Worm (Caenorhabditis elegans): ENCODE results near the gene CD4.1.

CD4.1 gene

ce11 chrV:5571691-5572090 is 34.7 kb upstream of the CD4.1 start:
- peak; percentile 37 for TF ChIP-seq unc-42 (tag; optimal IDR thresholded peaks at IDR 0.05)
- TF ChIP-seq hlh-8 (tag; optimal IDR thresholded peaks at IDR 0.05) = no peak
- no peak for TF ChIP-seq lim-6 (tag; optimal IDR thresholded peaks at IDR 0.05)

- TF ChIP-seq che-1 (tag; optimal IDR thresholded peaks at IDR 0.05) = no peak
- no peak for TF ChIP-seq hlh-8 (tag; optimal IDR thresholded peaks at IDR 0.05)
- no peak for TF ChIP-seq fkh-10 (GFP tag; optimal IDR thresholded peaks at IDR 0.05)
- TF ChIP-seq gmeb-2 (tag; optimal IDR thresholded peaks at IDR 0.05) = peak; percentile 20
- no peak for TF ChIP-seq rnt-1 (tag; optimal IDR thresholded peaks at IDR 0.05)
- TF ChIP-seq dve-1 (tag; optimal IDR thresholded peaks at IDR 0.05) = peak; percentile 77
These were observed 30.3 kb upstream of the CD4.1 start for ce11 chrV:5576008-5576407.

- TF ChIP-seq pat-9 (tag; optimal IDR thresholded peaks at IDR 0.05) = no peak
- no peak for TF ChIP-seq gmeb-2 (tag; optimal IDR thresholded peaks at IDR 0.05)
- no peak for TF ChIP-seq dve-1 (tag; optimal IDR thresholded peaks at IDR 0.05)
- TF ChIP-seq ceh-6 (GFP tag; optimal IDR thresholded peaks at IDR 0.05) = no peak
- TF ChIP-seq unc-42 (tag; optimal IDR thresholded peaks at IDR 0.05) = no peak
- TF ChIP-seq sox-2 (GFP tag; IDR thresholded peaks at IDR 0.05) = no peak
- no peak for TF ChIP-seq hlh-30 (tag; optimal IDR thresholded peaks at IDR 0.05; ENCODE audit: insufficient read depth)
- TF ChIP-seq ref-2 (tag; optimal IDR thresholded peaks at IDR 0.05) = no peak
- TF ChIP-seq pag-3 (tag; optimal IDR thresholded peaks at IDR 0.05; ENCODE audit: borderline replicate concordance) = no peak
- TF ChIP-seq dmd-4 (tag; optimal IDR thresholded peaks at IDR 0.05; ENCODE audit: borderline replicate concordance) = no peak
- no peak for TF ChIP-seq lim-6 (tag; optimal IDR thresholded peaks at IDR 0.05)
- TF ChIP-seq C38D4.7 (GFP tag; optimal IDR thresholded peaks at IDR 0.05) = no peak
- no peak for TF ChIP-seq zip-5 (tag; optimal IDR thresholded peaks at IDR 0.05)
- TF ChIP-seq sox-4 (tag; optimal IDR thresholded peaks at IDR 0.05) = no peak
- no peak for TF ChIP-seq elt-2 (tag; optimal IDR thresholded peaks at IDR 0.05)
- TF ChIP-seq pqm-1 (tag; optimal IDR thresholded peaks at IDR 0.05) = no peak
- TF ChIP-seq ceh-14 (tag; optimal IDR thresholded peaks at IDR 0.05) = no peak
- no peak for TF ChIP-seq ceh-9 (tag; optimal IDR thresholded peaks at IDR 0.05)
- TF ChIP-seq ceh-34 (tag; optimal IDR thresholded peaks at IDR 0.05) = no peak
These were observed 26.7 kb upstream of the CD4.1 start for ce11 chrV:5579666-5580065.

- TF ChIP-seq ceh-31 (tag; optimal IDR thresholded peaks at IDR 0.05) (peak; percentile 74), pax-1 (tag; optimal IDR thresholded peaks at IDR 0.05) (peak; percentile 21), tbx-2 (tag; optimal IDR thresholded peaks at IDR 0.05) (peak; percentile 31), fkh-10 (GFP tag; optimal IDR thresholded peaks at IDR 0.05) (no peak), ref-2 (tag; optimal IDR thresholded peaks at IDR 0.05) (peak; percentile 6), unc-55 (GFP tag; optimal IDR thresholded peaks at IDR 0.05) (peak; percentile 38), nfya-1 (tag; optimal IDR thresholded peaks at IDR 0.05) (peak; percentile 87), unc-42 (tag; optimal IDR thresholded peaks at IDR 0.05) (peak; percentile 30), elt-2 (tag; optimal IDR thresholded peaks at IDR 0.05) (no peak), ceh-48 (tag; optimal IDR thresholded peaks at IDR 0.05) (peak; percentile 80), T23F11.4 (GFP tag; optimal IDR thresholded peaks at IDR 0.05) (no peak), K09A11.1 (tag; optimal IDR thresholded peaks at IDR 0.05; ENCODE audit: insufficient read depth) (peak; percentile 69), sox-2 (GFP tag; IDR thresholded peaks at IDR 0.05) (peak; percentile 40; the same call in 1 of the 2 replicates), pqm-1 (tag; optimal IDR thresholded peaks at IDR 0.05) (no peak), ztf-16 (tag; optimal IDR thresholded peaks at IDR 0.05) (no peak), ceh-2 (tag; optimal IDR thresholded peaks at IDR 0.05) (peak; percentile 46), ceh-22 (tag; optimal IDR thresholded peaks at IDR 0.05) (no peak)
These were observed 25.8 kb upstream of the CD4.1 start for ce11 chrV:5580517-5580916.

ce11 chrV:5581312-5581711 is 25.0 kb upstream of the CD4.1 start, which contains the start of gene klc-2:
klc-2 (minus strand) TSS chrV:5581412.
- TF ChIP-seq K02D7.2 (tag; optimal IDR thresholded peaks at IDR 0.05) (no peak), sdc-2 (tag; optimal IDR thresholded peaks at IDR 0.05) (no peak), gmeb-2 (tag; optimal IDR thresholded peaks at IDR 0.05) (no peak), elt-2 (tag; optimal IDR thresholded peaks at IDR 0.05) (no peak), ama-1 (optimal IDR thresholded peaks at IDR 0.05) (no peak), ceh-14 (tag; optimal IDR thresholded peaks at IDR 0.05) (no peak), pha-2 (tag; optimal IDR thresholded peaks at IDR 0.05) (no peak), tbx-2 (tag; optimal IDR thresholded peaks at IDR 0.05) (no peak), unc-86 (tag; optimal IDR thresholded peaks at IDR 0.05) (no peak), K09A11.1 (tag; optimal IDR thresholded peaks at IDR 0.05; ENCODE audit: insufficient read depth) (no peak), ceh-18 (tag; optimal IDR thresholded peaks at IDR 0.05) (no peak)

All from whole organism, late embryonic.